Worm (Caenorhabditis elegans) whole organism, L2 larva: ENCODE results near the gene T18D3.5.

Source experiments
- C34F6.9 ChIP-seq: fragments of 150-350 bp; optimal IDR thresholded peaks from 2 replicates; lab custom pipeline; 2014; ENCODE audit warnings: missing biosample characterization, missing genetic modification characterization
- F13H6.1 ChIP-seq: sonication (generic microtip); optimal IDR thresholded peaks from 2 replicates; lab custom pipeline; 2016; ENCODE audit warnings: missing genetic modification characterization, missing compliant biosample characterization
- R02D3.7 ChIP-seq: fragments of 150-350 bp; optimal IDR thresholded peaks from 2 replicates; lab custom pipeline; 2014; ENCODE audit warnings: missing biosample characterization, missing genetic modification characterization
- Y55F3AM.14 ChIP-seq: fragments of 200-800 bp; sonication (Bioruptor generic); optimal IDR thresholded peaks from 2 replicates; lab custom pipeline; 2018; ENCODE audit warnings: mild to moderate bottlenecking, missing genetic modification characterization, missing compliant biosample characterization
- ZK546.5 ChIP-seq: sonication (generic microtip); optimal IDR thresholded peaks from 2 replicates; lab custom pipeline; 2017; ENCODE audit warnings: missing biosample characterization, missing genetic modification characterization
- alr-1 ChIP-seq: fragments of 150-350 bp; optimal IDR thresholded peaks from 2 replicates; lab custom pipeline; 2014; ENCODE audit warnings: missing biosample characterization, missing genetic modification characterization
- aly-2 ChIP-seq: fragments of 150-350 bp; optimal IDR thresholded peaks from 2 replicates; lab custom pipeline; 2014; ENCODE audit warnings: missing biosample characterization, missing genetic modification characterization
- ama-1 ChIP-seq: fragments of 150-350 bp; optimal IDR thresholded peaks from 2 replicates; lab custom pipeline; 2018; ENCODE audit warnings: inconsistent platforms
- blmp-1 ChIP-seq: sonication (generic microtip); optimal IDR thresholded peaks from 2 replicates; lab custom pipeline; 2017; ENCODE audit warnings: missing genetic modification characterization, mild to moderate bottlenecking, missing compliant biosample characterization, antibody characterized with exemption, moderate library complexity; ENCODE audit not compliant: insufficient read depth
- ceh-16 ChIP-seq: fragments of 150-350 bp; optimal IDR thresholded peaks from 2 replicates; lab custom pipeline; 2014; ENCODE audit warnings: missing biosample characterization, missing genetic modification characterization
- ceh-82 ChIP-seq: fragments of 150-350 bp; optimal IDR thresholded peaks from 2 replicates; lab custom pipeline; 2014; ENCODE audit warnings: missing biosample characterization, missing genetic modification characterization
- crh-2 ChIP-seq: sonication (generic microtip); optimal IDR thresholded peaks from 2 replicates; lab custom pipeline; 2017; ENCODE audit warnings: missing biosample characterization, missing genetic modification characterization
- dmd-4 ChIP-seq: sonication (generic microtip); optimal IDR thresholded peaks from 2 replicates; lab custom pipeline; 2017; ENCODE audit warnings: missing biosample characterization, missing genetic modification characterization
- egl-27 ChIP-seq: sonication (generic microtip); optimal IDR thresholded peaks from 3 replicates; lab custom pipeline; 2017; ENCODE audit warnings: missing biosample characterization, missing genetic modification reagents, missing genetic modification characterization
- elt-1 ChIP-seq: fragments of 150-350 bp; optimal IDR thresholded peaks from 2 replicates; lab custom pipeline; 2014; ENCODE audit warnings: missing biosample characterization, missing genetic modification characterization
- elt-3 ChIP-seq: sonication (generic microtip); optimal IDR thresholded peaks from 2 replicates; lab custom pipeline; 2017; ENCODE audit warnings: missing biosample characterization, missing genetic modification characterization
- fos-1 ChIP-seq: fragments of 150-350 bp; optimal IDR thresholded peaks from 2 replicates; lab custom pipeline; 2014; ENCODE audit warnings: missing biosample characterization, missing genetic modification characterization
- gmeb-1 ChIP-seq: fragments of 150-350 bp; optimal IDR thresholded peaks from 2 replicates; lab custom pipeline; 2014; ENCODE audit warnings: missing biosample characterization, missing genetic modification characterization
- lin-11 ChIP-seq: fragments of 150-350 bp; sonication (generic microtip); optimal IDR thresholded peaks from 2 replicates; lab custom pipeline; 2014; ENCODE audit warnings: missing biosample characterization, missing genetic modification characterization, inconsistent platforms, mixed read lengths
- lin-13 ChIP-seq: fragments of 150-350 bp; optimal IDR thresholded peaks from 2 replicates; lab custom pipeline; 2014; ENCODE audit warnings: missing biosample characterization, missing genetic modification reagents, missing genetic modification characterization
- lin-39 ChIP-seq: fragments of 150-350 bp; optimal IDR thresholded peaks from 2 replicates; lab custom pipeline; 2014; ENCODE audit warnings: missing biosample characterization, missing genetic modification reagents, missing genetic modification characterization
- lsy-2 ChIP-seq, 2 experiments: fragments of 150-350 bp in 1 of 2; sonication (generic microtip) in 1 of 2; optimal IDR thresholded peaks; 2 replicates each; lab custom pipeline; 2014 to 2017; ENCODE audit warnings: missing biosample characterization in 2 of 2, missing genetic modification characterization in 2 of 2
- mab-5 ChIP-seq: fragments of 150-350 bp; optimal IDR thresholded peaks from 2 replicates; lab custom pipeline; 2014; ENCODE audit warnings: missing biosample characterization, missing genetic modification characterization
- mbf-1 ChIP-seq: sonication (generic microtip); optimal IDR thresholded peaks from 2 replicates; lab custom pipeline; 2017; ENCODE audit warnings: missing biosample characterization, missing genetic modification characterization
- mdl-1 ChIP-seq, 2 experiments: fragments of 150-350 bp in 1 of 2; sonication (generic microtip) in 1 of 2; optimal IDR thresholded peaks; 2 replicates each; lab custom pipeline; 2017; ENCODE audit warnings: missing biosample characterization in 2 of 2, missing genetic modification characterization in 2 of 2
- nhr-10 ChIP-seq: sonication (generic microtip); optimal IDR thresholded peaks from 2 replicates; lab custom pipeline; 2017; ENCODE audit warnings: missing biosample characterization, missing genetic modification characterization
- nhr-11 ChIP-seq: fragments of 150-350 bp; optimal IDR thresholded peaks from 2 replicates; lab custom pipeline; 2014; ENCODE audit warnings: missing biosample characterization, missing genetic modification characterization
- nhr-12 ChIP-seq: fragments of 150-350 bp; optimal IDR thresholded peaks from 2 replicates; lab custom pipeline; 2014; ENCODE audit warnings: missing biosample characterization, missing genetic modification characterization
- nhr-129 ChIP-seq: fragments of 150-350 bp; optimal IDR thresholded peaks from 2 replicates; lab custom pipeline; 2014; ENCODE audit warnings: missing biosample characterization, missing genetic modification characterization
- nhr-21 ChIP-seq: fragments of 150-350 bp; optimal IDR thresholded peaks from 2 replicates; lab custom pipeline; 2014; ENCODE audit warnings: missing biosample characterization, missing genetic modification characterization
- nhr-23 ChIP-seq: fragments of 150-350 bp; optimal IDR thresholded peaks from 2 replicates; lab custom pipeline; 2014; ENCODE audit warnings: missing biosample characterization, missing genetic modification reagents, missing genetic modification characterization
- nhr-237 ChIP-seq: fragments of 150-350 bp; optimal IDR thresholded peaks from 2 replicates; lab custom pipeline; 2014; ENCODE audit warnings: missing biosample characterization, missing genetic modification characterization
- nhr-25 ChIP-seq: fragments of 150-350 bp; sonication (generic microtip); optimal IDR thresholded peaks from 3 replicates; lab custom pipeline; 2014; ENCODE audit warnings: missing biosample characterization, missing genetic modification characterization
- nhr-6 ChIP-seq: fragments of 150-350 bp; optimal IDR thresholded peaks from 2 replicates; lab custom pipeline; 2014; ENCODE audit warnings: missing biosample characterization, missing genetic modification characterization
- nhr-77 ChIP-seq: fragments of 150-350 bp; optimal IDR thresholded peaks from 2 replicates; lab custom pipeline; 2014; ENCODE audit warnings: missing biosample characterization, missing genetic modification characterization
- peb-1 ChIP-seq: fragments of 150-350 bp; optimal IDR thresholded peaks from 2 replicates; lab custom pipeline; 2014; ENCODE audit warnings: missing biosample characterization, missing genetic modification characterization
- sem-4 ChIP-seq: fragments of 150-350 bp; optimal IDR thresholded peaks from 2 replicates; lab custom pipeline; 2014; ENCODE audit warnings: missing biosample characterization, missing genetic modification reagents, missing genetic modification characterization
- skn-1 ChIP-seq: sonication (generic microtip); optimal IDR thresholded peaks from 2 replicates; lab custom pipeline; 2017; ENCODE audit warnings: missing biosample characterization, missing genetic modification characterization
- sma-3 ChIP-seq: sonication (generic microtip); optimal IDR thresholded peaks from 2 replicates; lab custom pipeline; 2016; ENCODE audit warnings: missing genetic modification reagents, missing genetic modification characterization, missing compliant biosample characterization
- sma-9 ChIP-seq, 2 experiments: fragments of 150-350 bp in 1 of 2; sonication (generic microtip) in 1 of 2; optimal IDR thresholded peaks; 2 replicates each; lab custom pipeline; 2014 to 2016; ENCODE audit warnings: missing genetic modification characterization in 2 of 2, mild to moderate bottlenecking in 1 of 2, missing biosample characterization in 1 of 2, missing compliant biosample characterization in 1 of 2, missing genetic modification reagents in 1 of 2, moderate library complexity in 1 of 2
- snpc-4 ChIP-seq: fragments of 150-350 bp; optimal IDR thresholded peaks from 2 replicates; lab custom pipeline; 2014; ENCODE audit warnings: missing biosample characterization, missing genetic modification characterization
- unc-39 ChIP-seq: fragments of 150-350 bp; optimal IDR thresholded peaks from 2 replicates; lab custom pipeline; 2014; ENCODE audit warnings: missing biosample characterization, missing genetic modification characterization
- unc-55 ChIP-seq: fragments of 150-350 bp; sonication (generic microtip); optimal IDR thresholded peaks from 3 replicates; lab custom pipeline; 2014; ENCODE audit warnings: missing biosample characterization, missing genetic modification reagents, missing genetic modification characterization
- unc-62 ChIP-seq: fragments of 150-350 bp; optimal IDR thresholded peaks from 2 replicates; lab custom pipeline; 2014; ENCODE audit warnings: missing biosample characterization, missing genetic modification reagents, missing genetic modification characterization
- zag-1 ChIP-seq: fragments of 150-350 bp; optimal IDR thresholded peaks from 2 replicates; lab custom pipeline; 2014; ENCODE audit warnings: missing biosample characterization, missing genetic modification characterization
- ztf-1 ChIP-seq: fragments of 200-800 bp; sonication (Bioruptor generic); conservative IDR thresholded peaks from 2 replicates; pipeline ENCODE4 v1.3.6; 2022; ENCODE audit warnings: missing genetic modification characterization, missing compliant biosample characterization
- ztf-11 ChIP-seq: sonication (generic microtip); optimal IDR thresholded peaks from 2 replicates; lab custom pipeline; 2017; ENCODE audit warnings: missing biosample characterization, missing genetic modification characterization
- ztf-4 ChIP-seq: fragments of 150-350 bp; optimal IDR thresholded peaks from 2 replicates; lab custom pipeline; 2014; ENCODE audit warnings: missing biosample characterization, missing genetic modification characterization

T18D3.5 gene

DNA sequence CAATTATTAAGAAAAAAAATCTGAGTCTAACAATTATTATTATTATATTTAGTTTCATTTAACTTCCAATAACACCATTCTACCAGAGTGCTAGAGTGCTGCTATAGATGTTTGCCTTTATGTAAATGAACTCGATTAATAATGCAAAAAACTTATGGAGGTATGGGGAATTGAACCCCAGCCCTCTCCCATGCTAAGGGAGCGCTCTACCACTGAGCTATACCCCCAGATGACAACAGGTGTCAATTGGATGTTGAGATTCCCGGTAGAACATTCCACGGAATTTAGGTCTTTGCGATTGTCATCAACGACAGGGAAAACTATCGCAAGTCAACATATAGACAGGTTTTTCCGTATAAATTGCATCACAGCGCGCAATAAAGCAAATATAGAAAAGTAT lies 5.6 kb upstream of the T18D3.5 start:
- TF ChIP-seq nhr-6 (peak; percentile 19), sem-4 (tag; lab: Kevin White, UChicago) (peak; percentile 47), blmp-1 (tag; lab: Kevin White, UChicago) (no peak), unc-62 (GFP tag; lab: Kevin White, UChicago) (no peak), nhr-10 (tag; lab: Kevin White, UChicago) (no peak), mdl-1 (tag; optimal IDR thresholded peaks at IDR 0.05; lab: Kevin White, UChicago) (no peak), unc-55 (GFP tag; lab: Kevin White, UChicago) (no peak), ZK546.5 (tag; lab: Kevin White, UChicago) (no peak), nhr-25 (tag; lab: Kevin White, UChicago) (no peak), elt-3 (tag; lab: Kevin White, UChicago) (no peak), lin-39 (tag; lab: Kevin White, UChicago) (no peak), zag-1 (no peak), gmeb-1 (peak; percentile 43), snpc-4 (no peak), egl-27 (peak; percentile 56), F13H6.1 (tag; lab: Kevin White, UChicago) (peak; percentile 70), nhr-23 (tag; lab: Kevin White, UChicago) (no peak), sma-3 (GFP tag; lab: Kevin White, UChicago) (peak; percentile 62), elt-1 (tag; lab: Kevin White, UChicago) (no peak), aly-2 (tag; lab: Kevin White, UChicago) (no peak), mab-5 (tag; lab: Kevin White, UChicago) (no peak), nhr-77 (tag; lab: Kevin White, UChicago) (no peak), dmd-4 (no peak), ztf-11 (tag; lab: Kevin White, UChicago) (no peak), nhr-12 (tag; lab: Kevin White, UChicago) (no peak), ama-1 (lab: Kevin White, UChicago) (no peak), mbf-1 (tag; lab: Kevin White, UChicago) (no peak), ceh-82 (no peak), unc-39 (tag; lab: Kevin White, UChicago) (no peak), lin-11 (tag; lab: Kevin White, UChicago) (no peak), lsy-2 (tag; optimal IDR thresholded peaks at IDR 0.05; lab: Kevin White, UChicago) (peak in 1 of 2 experiments; percentile 57), nhr-237 (no peak), ztf-4 (peak; percentile 11), lin-13 (GFP tag; lab: Kevin White, UChicago) (peak; percentile 47), Y55F3AM.14 (GFP tag; lab: Kevin White, UChicago) (peak; percentile 21), ztf-1 (GFP tag; lab: Robert Waterston, UW) (no peak), fos-1 (tag; lab: Kevin White, UChicago) (peak; percentile 20), sma-9 (GFP tag; optimal IDR thresholded peaks at IDR 0.05; lab: Kevin White, UChicago) (peak; percentile 73), sma-9 (tag; optimal IDR thresholded peaks at IDR 0.05; lab: Kevin White, UChicago) (no peak), crh-2 (peak; percentile 50), nhr-11 (tag; lab: Kevin White, UChicago) (no peak), skn-1 (no peak), C34F6.9 (no peak), nhr-21 (peak; percentile 83), R02D3.7 (tag; lab: Kevin White, UChicago) (no peak), nhr-129 (tag; lab: Kevin White, UChicago) (peak; percentile 84), alr-1 (tag; lab: Kevin White, UChicago) (no peak), peb-1 (tag; lab: Kevin White, UChicago) (no peak), ceh-16 (tag; lab: Kevin White, UChicago) (peak; percentile 15)
